Worm (Caenorhabditis elegans) whole organism, L4 larva: ENCODE measurements around the gene nhr-101.
A peak's percentile ranks its signal among the peaks of the same experiment; 100 is the strongest.

Source experiments
- F37D6.2 ChIP-seq: sonication (generic microtip); optimal IDR thresholded peaks from 2 replicates; lab custom pipeline; 2016; ENCODE audit warnings: mild to moderate bottlenecking, missing genetic modification characterization, missing compliant biosample characterization
- F49E8.2 ChIP-seq: sonication (generic microtip); optimal IDR thresholded peaks from 2 replicates; lab custom pipeline; 2016; ENCODE audit warnings: missing compliant biosample characterization, mild to moderate bottlenecking, missing genetic modification characterization, borderline replicate concordance
- T20F7.1 ChIP-seq: fragments of 200-800 bp; sonication (Bioruptor generic); optimal IDR thresholded peaks from 2 replicates; lab custom pipeline; 2018; ENCODE audit warnings: mild to moderate bottlenecking, missing genetic modification characterization, missing compliant biosample characterization
- ama-1 ChIP-seq: fragments of 150-350 bp; optimal IDR thresholded peaks from 2 replicates; lab custom pipeline; 2014; ENCODE audit warnings: inconsistent platforms, mixed read lengths
- ceh-32 ChIP-seq: sonication (generic microtip); optimal IDR thresholded peaks from 2 replicates; lab custom pipeline; 2016; ENCODE audit warnings: mild to moderate bottlenecking, missing genetic modification characterization, missing compliant biosample characterization; ENCODE audit not compliant: poor library complexity
- ceh-82 ChIP-seq: sonication (generic microtip); optimal IDR thresholded peaks from 2 replicates; lab custom pipeline; 2017; ENCODE audit warnings: missing biosample characterization, missing genetic modification characterization
- daf-16 ChIP-seq, 3 experiments: sonication (generic microtip); optimal IDR thresholded peaks; 2 replicates each; lab custom pipeline; 2016 to 2017; ENCODE audit warnings: missing genetic modification characterization in 3 of 3, missing genetic modification reagents in 3 of 3, mild to moderate bottlenecking in 2 of 3, missing compliant biosample characterization in 2 of 3, missing biosample characterization in 1 of 3, moderate library complexity in 1 of 3
- dmd-6 ChIP-seq: fragments of 200-800 bp; sonication (Bioruptor generic); IDR thresholded peaks from 2 replicates; pipeline ENCODE4 v1.3.6; 2022; ENCODE audit warnings: missing genetic modification reagents, missing genetic modification characterization, missing compliant biosample characterization
- dmd-9 ChIP-seq: fragments of 200-800 bp; sonication (Bioruptor generic); IDR thresholded peaks from 2 replicates; pipeline ENCODE4 v1.3.6; 2022; ENCODE audit warnings: missing genetic modification reagents, missing genetic modification characterization, missing compliant biosample characterization
- duxl-1 ChIP-seq: sonication (generic microtip); optimal IDR thresholded peaks from 2 replicates; lab custom pipeline; 2016; ENCODE audit warnings: mild to moderate bottlenecking, missing genetic modification characterization, moderate library complexity, missing compliant biosample characterization; ENCODE audit not compliant: poor library complexity
- dve-1 ChIP-seq: sonication (generic microtip); optimal IDR thresholded peaks from 2 replicates; lab custom pipeline; 2017; ENCODE audit warnings: antibody characterized with exemption, mild to moderate bottlenecking, missing genetic modification characterization, missing compliant biosample characterization; ENCODE audit not compliant: insufficient read depth
- egl-43 ChIP-seq: fragments of 200-800 bp; sonication (Bioruptor generic); IDR thresholded peaks from 2 replicates; pipeline ENCODE4 v1.3.6; 2022; ENCODE audit warnings: missing genetic modification reagents, missing genetic modification characterization, missing compliant biosample characterization
- fkh-10 ChIP-seq: fragments of 150-350 bp; optimal IDR thresholded peaks from 2 replicates; lab custom pipeline; 2014; ENCODE audit warnings: missing biosample characterization, missing genetic modification reagents, missing genetic modification characterization
- gei-8 ChIP-seq: fragments of 200-800 bp; sonication (Bioruptor generic); optimal IDR thresholded peaks from 2 replicates; lab custom pipeline; 2018; ENCODE audit warnings: mild to moderate bottlenecking, missing genetic modification characterization, missing compliant biosample characterization
- hlh-11 ChIP-seq: fragments of 200-800 bp; sonication (Bioruptor generic); optimal IDR thresholded peaks from 2 replicates; lab custom pipeline; 2018; ENCODE audit warnings: mild to moderate bottlenecking, missing genetic modification characterization, missing compliant biosample characterization
- hlh-30 ChIP-seq: sonication (generic microtip); optimal IDR thresholded peaks from 2 replicates; lab custom pipeline; 2017; ENCODE audit warnings: antibody characterized with exemption, mild to moderate bottlenecking, missing genetic modification characterization, missing compliant biosample characterization; ENCODE audit not compliant: insufficient read depth
- hmg-1.1 ChIP-seq: fragments of 200-800 bp; sonication (Bioruptor generic); IDR thresholded peaks from 2 replicates; pipeline ENCODE4 v1.3.6; 2022; ENCODE audit warnings: missing genetic modification reagents, missing genetic modification characterization, missing compliant biosample characterization
- lin-1 ChIP-seq: fragments of 200-800 bp; sonication (Bioruptor generic); IDR thresholded peaks from 2 replicates; pipeline ENCODE4 v1.3.6; 2022; ENCODE audit warnings: missing genetic modification reagents, missing genetic modification characterization, missing compliant biosample characterization
- lin-38 ChIP-seq: fragments of 200-800 bp; sonication (Bioruptor generic); IDR thresholded peaks from 2 replicates; pipeline ENCODE4 v1.3.6; 2022; ENCODE audit warnings: missing genetic modification reagents, missing genetic modification characterization, missing compliant biosample characterization
- lsy-2 ChIP-seq, 2 experiments: fragments of 150-350 bp in 1 of 2; sonication (generic microtip) in 1 of 2; optimal IDR thresholded peaks; 2 replicates each; lab custom pipeline; 2014 to 2017; ENCODE audit warnings: missing biosample characterization in 2 of 2, missing genetic modification characterization in 2 of 2
- mdl-1 ChIP-seq, 2 experiments: fragments of 150-350 bp in 1 of 2; sonication (generic microtip) in 1 of 2; optimal IDR thresholded peaks; 2 replicates each; lab custom pipeline; 2014 to 2017; ENCODE audit warnings: missing biosample characterization in 2 of 2, missing genetic modification characterization in 2 of 2
- mdt-29 ChIP-seq: fragments of 200-800 bp; sonication (Bioruptor generic); IDR thresholded peaks from 2 replicates; pipeline ENCODE4 v1.3.6; 2022; ENCODE audit warnings: missing genetic modification reagents, missing genetic modification characterization, missing compliant biosample characterization
- mep-1 ChIP-seq: fragments of 150-350 bp; sonication (generic microtip); optimal IDR thresholded peaks from 3 replicates; lab custom pipeline; 2014; ENCODE audit warnings: missing biosample characterization, missing genetic modification characterization
- nhr-11 ChIP-seq: fragments of 150-350 bp; optimal IDR thresholded peaks from 2 replicates; lab custom pipeline; 2014; ENCODE audit warnings: missing biosample characterization, missing genetic modification characterization
- nhr-111 ChIP-seq: fragments of 200-800 bp; sonication (Bioruptor generic); optimal IDR thresholded peaks from 2 replicates; lab custom pipeline; 2018; ENCODE audit warnings: mild to moderate bottlenecking, missing genetic modification characterization, missing compliant biosample characterization
- nhr-237 ChIP-seq: sonication (generic microtip); optimal IDR thresholded peaks from 2 replicates; lab custom pipeline; 2017; ENCODE audit warnings: missing biosample characterization, missing genetic modification characterization
- nhr-28 ChIP-seq: fragments of 150-350 bp; optimal IDR thresholded peaks from 2 replicates; lab custom pipeline; 2014; ENCODE audit warnings: missing biosample characterization, missing genetic modification characterization
- nhr-6 ChIP-seq: fragments of 150-350 bp; optimal IDR thresholded peaks from 2 replicates; lab custom pipeline; 2014; ENCODE audit warnings: missing biosample characterization, missing genetic modification characterization
- pqm-1 ChIP-seq: sonication (generic microtip); optimal IDR thresholded peaks from 2 replicates; lab custom pipeline; 2017; ENCODE audit warnings: missing biosample characterization, missing genetic modification characterization
- rbr-2 ChIP-seq: sonication (generic microtip); optimal IDR thresholded peaks from 2 replicates; lab custom pipeline; 2016; ENCODE audit warnings: missing genotype, missing genetic modification characterization, missing compliant biosample characterization
- sdz-12 ChIP-seq: fragments of 200-800 bp; sonication (Bioruptor generic); optimal IDR thresholded peaks from 2 replicates; lab custom pipeline; 2018; ENCODE audit warnings: mild to moderate bottlenecking, missing genetic modification characterization, missing compliant biosample characterization
- snpc-1.2 ChIP-seq: fragments of 200-800 bp; sonication (Bioruptor generic); IDR thresholded peaks from 2 replicates; pipeline ENCODE4 v1.3.6; 2022; ENCODE audit warnings: missing genetic modification reagents, missing genetic modification characterization, missing compliant biosample characterization
- snpc-4 ChIP-seq: fragments of 150-350 bp; optimal IDR thresholded peaks from 2 replicates; lab custom pipeline; 2014; ENCODE audit warnings: missing biosample characterization, missing genetic modification characterization
- tag-97 ChIP-seq: fragments of 200-800 bp; sonication (Bioruptor generic); IDR thresholded peaks from 2 replicates; pipeline ENCODE4 v1.3.6; 2022; ENCODE audit warnings: missing genetic modification characterization, missing compliant biosample characterization
- unc-62 ChIP-seq, 3 experiments: fragments of 150-350 bp in 1 of 3; sonication (generic microtip); optimal IDR thresholded peaks in 2 of 3; peaks in 1 of 3; 1 replicate in 1 of 3; 2 replicates in 2 of 3; lab custom pipeline; 2014 to 2017; ENCODE audit warnings: missing biosample characterization in 3 of 3, missing genetic modification characterization in 3 of 3, missing genetic modification reagents in 3 of 3, missing genotype in 1 of 3
- zag-1 ChIP-seq: fragments of 150-350 bp; optimal IDR thresholded peaks from 2 replicates; lab custom pipeline; 2014; ENCODE audit warnings: missing biosample characterization, missing genetic modification characterization
- zip-11 ChIP-seq: fragments of 200-800 bp; sonication (Bioruptor generic); IDR thresholded peaks from 2 replicates; pipeline ENCODE4 v1.3.6; 2022; ENCODE audit warnings: missing genetic modification characterization, missing compliant biosample characterization
- ztf-7 ChIP-seq: fragments of 150-350 bp; optimal IDR thresholded peaks from 2 replicates; lab custom pipeline; 2014; ENCODE audit warnings: missing biosample characterization, missing genetic modification characterization

The nhr-101 gene

ce11 chrV:11534495-11535189 lies 35.6 kb upstream of the nhr-101 start (continued):
- TF ChIP-seq zip-11 (GFP tag; lab: Robert Waterston, UW) (no peak), zag-1 (no peak), daf-16 (GFP tag; optimal IDR thresholded peaks at IDR 0.05; lab: Kevin White, UChicago) (no peak), daf-16 (tag; optimal IDR thresholded peaks at IDR 0.05; lab: Kevin White, UChicago) (peak; percentile 77), nhr-111 (no peak), lin-38 (GFP tag; lab: Robert Waterston, UW) (no peak; the same call in none of the 2 replicates), sdz-12 (GFP tag; lab: Kevin White, UChicago) (no peak), F49E8.2 (no peak), dmd-9 (GFP tag; lab: Robert Waterston, UW) (no peak), pqm-1 (tag; lab: Kevin White, UChicago) (peak; percentile 78), rbr-2 (tag; lab: Kevin White, UChicago) (no peak), T20F7.1 (GFP tag; lab: Kevin White, UChicago) (peak; percentile 12), nhr-237 (tag; lab: Kevin White, UChicago) (no peak), nhr-11 (tag; lab: Kevin White, UChicago) (no peak), tag-97 (GFP tag; lab: Robert Waterston, UW) (no peak), ztf-7 (tag; lab: Kevin White, UChicago) (no peak), ceh-82 (tag; lab: Kevin White, UChicago) (no peak), hmg-1.1 (GFP tag; lab: Robert Waterston, UW) (no peak), gei-8 (GFP tag; lab: Kevin White, UChicago) (no peak), mdt-29 (no peak), duxl-1 (tag; lab: Kevin White, UChicago) (no peak)

- TF ChIP-seq fkh-10 (GFP tag; lab: Kevin White, UChicago) (no peak), daf-16 (GFP tag; optimal IDR thresholded peaks at IDR 0.05; lab: Kevin White, UChicago) (no peak), daf-16 (tag; optimal IDR thresholded peaks at IDR 0.05; lab: Kevin White, UChicago) (peak; percentile 42), hlh-11 (tag; lab: Kevin White, UChicago) (peak; percentile 85), dmd-6 (GFP tag; lab: Robert Waterston, UW) (peak; percentile 78), nhr-28 (peak; percentile 74), ama-1 (peak; percentile 35), lsy-2 (tag; optimal IDR thresholded peaks at IDR 0.05; lab: Kevin White, UChicago) (peak in 1 of 2 experiments; percentile 3), snpc-4 (no peak), hlh-30 (tag; lab: Kevin White, UChicago) (peak; percentile 27), mdl-1 (tag; optimal IDR thresholded peaks at IDR 0.05; lab: Kevin White, UChicago) (peak in 1 of 2 experiments; percentile 15), mep-1 (tag; lab: Kevin White, UChicago) (peak; percentile 12), F37D6.2 (tag; lab: Kevin White, UChicago) (no peak), lin-1 (GFP tag; lab: Robert Waterston, UW) (0 out of 2 replicates have a peak, but pooled peaks have one; percentile 18), nhr-111 (no peak), pqm-1 (tag; lab: Kevin White, UChicago) (peak; percentile 82), snpc-1.2 (GFP tag; lab: Robert Waterston, UW) (no peak), unc-62 (GFP tag; optimal IDR thresholded peaks at IDR 0.05 in 1 of 2; lab: Kevin White, UChicago) (peak in 1 of 2 experiments; percentile 36), unc-62 (tag; optimal IDR thresholded peaks at IDR 0.05; lab: Kevin White, UChicago) (no peak), nhr-6 (tag; lab: Kevin White, UChicago) (no peak), duxl-1 (tag; lab: Kevin White, UChicago) (no peak), dve-1 (tag; lab: Kevin White, UChicago) (peak; percentile 33), ceh-32 (tag; lab: Kevin White, UChicago) (no peak), egl-43 (GFP tag; lab: Robert Waterston, UW) (peak; percentile 6; the same call in 1 of the 2 replicates)
These were observed 34.7 kb upstream of the nhr-101 start for ce11 chrV:11535504-11536062.
